Worm (Caenorhabditis elegans): ENCODE data around the gene rps-23.
A peak's percentile ranks its signal among the peaks of the same experiment; 100 is the strongest.

Gene rps-23

DNA sequence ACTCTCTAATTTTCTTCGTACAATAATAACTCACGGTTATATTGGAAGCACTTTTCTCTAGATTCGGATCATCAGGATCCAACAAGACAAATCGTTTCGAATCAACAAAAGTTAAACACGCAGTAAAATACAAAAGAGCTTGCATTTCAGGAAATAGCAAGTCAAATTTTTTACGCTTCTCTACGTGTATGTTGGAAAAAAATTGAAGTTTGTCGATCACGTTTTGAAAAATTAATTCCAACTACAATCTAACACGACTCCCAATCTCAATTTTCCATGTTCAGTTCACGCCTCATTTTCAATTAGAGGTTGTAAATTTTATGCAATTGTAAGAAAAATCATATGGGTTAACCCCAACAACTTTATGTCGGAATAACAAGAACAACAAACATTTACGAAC lies 902 bp downstream of the rps-23 start, which contains the start of gene spe-45 (continued):
- TF ChIP-seq ztf-25 (GFP tag; IDR thresholded peaks at IDR 0.05) (no peak), ceh-100 (GFP tag; IDR thresholded peaks at IDR 0.05) (peak; percentile 45; the same call in 1 of the 2 replicates), B0019.2 (GFP tag; conservative IDR thresholded peaks at IDR 0.05) (no peak), him-1 (tag; optimal IDR thresholded peaks at IDR 0.05) (peak; percentile 32), ama-1 (optimal IDR thresholded peaks at IDR 0.05) (no peak), ama-1 (GFP tag; optimal IDR thresholded peaks at IDR 0.05) (peak in 1 of 2 experiments; percentile 74)

DNA sequence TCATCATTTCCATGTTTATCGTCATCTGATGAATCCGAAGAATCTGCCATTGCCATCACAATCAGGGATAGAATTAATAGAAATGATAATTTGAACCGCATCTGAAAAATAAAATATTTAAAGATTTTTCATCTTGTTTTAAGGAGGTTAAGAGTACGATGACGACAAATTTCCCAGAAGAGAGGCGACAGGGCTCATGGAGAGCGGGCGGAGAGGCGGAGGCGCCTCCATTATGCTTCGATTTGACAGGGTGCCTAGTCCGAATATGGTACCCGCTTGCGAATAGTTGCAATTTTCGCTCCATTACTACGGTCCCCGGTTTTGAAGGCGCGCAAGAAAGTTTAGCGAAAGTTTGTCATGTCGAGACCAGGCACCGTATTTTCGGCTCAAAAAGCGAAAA lies 5.8 kb downstream of the rps-23 start, which contains the start of gene F28D1.6:
Gene F28D1.6 (minus strand): TSS at position 101 of the 400 bp plus-strand sequence.
- TF ChIP-seq T07F8.4 (tag; optimal IDR thresholded peaks at IDR 0.05) (no peak), F33H1.4 (GFP tag; IDR thresholded peaks at IDR 0.05) (no peak), lin-26 (GFP tag; IDR thresholded peaks at IDR 0.05) (no peak), him-1 (tag; optimal IDR thresholded peaks at IDR 0.05) (no peak), lin-40 (tag; optimal IDR thresholded peaks at IDR 0.05) (no peak), dox-1 (GFP tag; IDR thresholded peaks at IDR 0.05) (no peak), mel-28 (tag; optimal IDR thresholded peaks at IDR 0.05; ENCODE audit: borderline replicate concordance) (no peak), ztf-6 (GFP tag; IDR thresholded peaks at IDR 0.05) (no peak), gei-17 (GFP tag; optimal IDR thresholded peaks at IDR 0.05) (no peak), B0336.3 (GFP tag; IDR thresholded peaks at IDR 0.05) (no peak), Y95B8A.8 (GFP tag; IDR thresholded peaks at IDR 0.05) (no peak), F39B2.1 (GFP tag; IDR thresholded peaks at IDR 0.05) (no peak), cebp-2 (GFP tag; IDR thresholded peaks at IDR 0.05) (no peak), ceh-91 (GFP tag; IDR thresholded peaks at IDR 0.05) (no peak), F52B5.7 (tag; optimal IDR thresholded peaks at IDR 0.05) (no peak), nfyb-1 (GFP tag; IDR thresholded peaks at IDR 0.05) (no peak), lsl-1 (GFP tag; optimal IDR thresholded peaks at IDR 0.05) (no peak), B0019.2 (GFP tag; conservative IDR thresholded peaks at IDR 0.05) (no peak), D2030.7 (GFP tag; IDR thresholded peaks at IDR 0.05) (no peak), Y56A3A.18 (GFP tag; IDR thresholded peaks at IDR 0.05) (no peak)

DNA sequence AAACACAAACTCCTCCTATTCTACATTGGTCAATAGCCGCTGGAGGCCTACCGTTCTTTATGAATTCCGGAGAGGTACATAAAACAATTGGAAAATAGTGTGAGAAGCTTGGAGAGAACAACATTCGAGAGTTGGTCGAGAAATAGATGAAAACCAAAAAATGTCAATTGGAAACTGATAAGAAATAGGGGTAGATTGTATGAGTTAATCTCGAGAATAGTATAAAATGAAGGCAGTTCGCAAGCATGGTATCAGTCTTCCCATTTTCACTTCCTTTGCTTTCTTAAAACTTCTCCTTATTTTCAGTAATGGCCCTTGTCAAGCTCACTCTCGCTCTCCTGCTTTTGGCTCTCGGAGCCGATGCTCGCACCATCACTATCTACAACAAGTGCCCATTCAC lies 8.0 kb downstream of the rps-23 start, which contains the start of gene thn-2:
Gene thn-2 (plus strand): TSS at position 307 of the 400 bp plus-strand sequence.
- TF ChIP-seq C06A6.2 (GFP tag; conservative IDR thresholded peaks at IDR 0.05) (no peak), dpff-1 (tag; optimal IDR thresholded peaks at IDR 0.05) (no peak), dox-1 (GFP tag; IDR thresholded peaks at IDR 0.05) (peak; percentile 25; the same call in 1 of the 2 replicates), tbx-9 (tag; optimal IDR thresholded peaks at IDR 0.05; ENCODE audit: borderline replicate concordance) (no peak), ztf-26 (tag; optimal IDR thresholded peaks at IDR 0.05) (no peak), snpc-1.1 (tag; optimal IDR thresholded peaks at IDR 0.05; ENCODE audit: insufficient read depth) (no peak), nhr-80 (tag; optimal IDR thresholded peaks at IDR 0.05) (peak; percentile 71), rec-8 (tag; optimal IDR thresholded peaks at IDR 0.05) (no peak)

DNA sequence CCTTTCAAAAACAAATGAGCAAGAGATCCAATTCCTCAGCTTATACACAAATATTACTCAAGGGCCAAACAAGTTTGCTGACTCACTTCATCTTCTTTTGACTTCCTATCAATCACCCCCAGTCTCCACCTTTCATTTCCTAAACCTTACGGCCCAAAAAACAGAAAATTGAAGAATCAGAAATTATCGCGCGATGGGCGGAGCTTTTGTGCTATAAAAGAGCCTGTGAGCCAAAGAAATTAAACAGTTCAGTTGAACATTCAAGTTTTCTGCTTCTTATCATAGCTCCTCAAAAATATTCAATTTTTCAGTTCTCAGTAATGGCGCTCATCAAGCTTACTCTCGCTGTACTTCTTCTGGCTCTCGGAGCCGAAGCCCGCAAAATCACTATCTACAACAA lies 11.1 kb downstream of the rps-23 start, which contains the start of gene thn-1:
Gene thn-1 (plus strand): TSS at position 301 of the 400 bp plus-strand sequence.
- no peak for TF ChIP-seq Y56A3A.18 (GFP tag; IDR thresholded peaks at IDR 0.05)
- TF ChIP-seq zfh-2 (GFP tag; conservative IDR thresholded peaks at IDR 0.05), result no peak
- TF ChIP-seq ccch-3 (GFP tag; optimal IDR thresholded peaks at IDR 0.05), result no peak
- no peak for TF ChIP-seq madf-10 (tag; optimal IDR thresholded peaks at IDR 0.05)
- no peak for TF ChIP-seq atf-7 (tag; optimal IDR thresholded peaks at IDR 0.05)
- TF ChIP-seq efl-1 (GFP tag; optimal IDR thresholded peaks at IDR 0.05), result no peak
- no peak for TF ChIP-seq aptf-2 (GFP tag; conservative IDR thresholded peaks at IDR 0.05)
- no peak for TF ChIP-seq nhr-27 (tag; optimal IDR thresholded peaks at IDR 0.05)
- no peak for TF ChIP-seq T26A5.8 (tag; optimal IDR thresholded peaks at IDR 0.05)
- TF ChIP-seq aptf-3 (GFP tag; IDR thresholded peaks at IDR 0.05), result no peak

All from whole organism, young adult.